Worm (Caenorhabditis elegans) whole organism, young adult: ENCODE data around the gene C30G7.4.

Experiments used
- F22D6.2 ChIP-seq: sonication (generic microtip); optimal IDR thresholded peaks from 2 replicates; lab custom pipeline; 2016; ENCODE audit warnings: mild to moderate bottlenecking, missing genetic modification characterization, missing compliant biosample characterization
- F23B12.7 ChIP-seq: sonication (generic microtip); optimal IDR thresholded peaks from 2 replicates; lab custom pipeline; 2017; ENCODE audit warnings: missing genetic modification characterization, mild to moderate bottlenecking, missing compliant biosample characterization, antibody characterized with exemption, moderate library complexity; ENCODE audit not compliant: insufficient read depth
- F37B4.10 ChIP-seq: fragments of 200-800 bp; sonication (Bioruptor generic); IDR thresholded peaks from 2 replicates; pipeline ENCODE4 v1.3.6; 2022; ENCODE audit warnings: missing genetic modification characterization, missing compliant biosample characterization
- F57A8.1 ChIP-seq: fragments of 200-800 bp; sonication (Bioruptor generic); optimal IDR thresholded peaks from 2 replicates; lab custom pipeline; 2018; ENCODE audit warnings: mild to moderate bottlenecking, missing genetic modification characterization, moderate library complexity, missing compliant biosample characterization
- K12H6.12 ChIP-seq: fragments of 200-800 bp; sonication (Bioruptor generic); optimal IDR thresholded peaks from 2 replicates; lab custom pipeline; 2018; ENCODE audit warnings: mild to moderate bottlenecking, missing genetic modification characterization, missing compliant biosample characterization
- T07F8.4 ChIP-seq: sonication (generic microtip); optimal IDR thresholded peaks from 2 replicates; lab custom pipeline; 2016; ENCODE audit warnings: mild to moderate bottlenecking, missing genetic modification characterization, moderate library complexity, missing compliant biosample characterization
- Y53G8AR.9 ChIP-seq: fragments of 200-800 bp; sonication (Bioruptor generic); conservative IDR thresholded peaks from 2 replicates; pipeline ENCODE4 v1.3.6; 2022; ENCODE audit warnings: missing genetic modification reagents, missing genetic modification characterization, missing compliant biosample characterization
- Y56A3A.18 ChIP-seq: fragments of 200-800 bp; sonication (Bioruptor generic); IDR thresholded peaks from 2 replicates; pipeline ENCODE4 v1.3.6; 2022; ENCODE audit warnings: missing genetic modification reagents, missing genetic modification characterization, missing compliant biosample characterization
- Y79H2A.3 ChIP-seq: fragments of 200-800 bp; sonication (Bioruptor generic); conservative IDR thresholded peaks from 2 replicates; pipeline ENCODE4 v1.3.6; 2022; ENCODE audit warnings: missing genetic modification reagents, missing genetic modification characterization, missing compliant biosample characterization
- Y95B8A.8 ChIP-seq: fragments of 200-800 bp; sonication (Bioruptor generic); IDR thresholded peaks from 2 replicates; pipeline ENCODE4 v1.3.6; 2022; ENCODE audit warnings: missing genetic modification reagents, missing genetic modification characterization, missing compliant biosample characterization
- atf-7 ChIP-seq: sonication (generic microtip); optimal IDR thresholded peaks from 2 replicates; lab custom pipeline; 2017; ENCODE audit warnings: mild to moderate bottlenecking, missing genetic modification characterization, missing compliant biosample characterization
- attf-5 ChIP-seq: fragments of 200-800 bp; sonication (Bioruptor generic); optimal IDR thresholded peaks from 2 replicates; lab custom pipeline; 2018; ENCODE audit warnings: mild to moderate bottlenecking, missing genetic modification characterization, missing compliant biosample characterization
- cebp-1 ChIP-seq, 2 experiments: fragments of 200-800 bp in 1 of 2; sonication (Bioruptor generic) in 1 of 2; sonication (generic microtip) in 1 of 2; IDR thresholded peaks in 1 of 2; optimal IDR thresholded peaks in 1 of 2; 2 replicates each; pipeline versions ENCODE4 v1.3.6 to Lab custom; 2017 to 2022; ENCODE audit warnings: missing compliant biosample characterization in 2 of 2, missing genetic modification characterization in 2 of 2, mild to moderate bottlenecking in 1 of 2, missing genetic modification reagents in 1 of 2, moderate library complexity in 1 of 2
- ceh-79 ChIP-seq: sonication (generic microtip); optimal IDR thresholded peaks from 2 replicates; lab custom pipeline; 2017; ENCODE audit warnings: mild to moderate bottlenecking, missing genetic modification characterization, missing compliant biosample characterization
- chd-7 ChIP-seq: sonication (generic microtip); optimal IDR thresholded peaks from 2 replicates; lab custom pipeline; 2016; ENCODE audit warnings: mild to moderate bottlenecking, missing genetic modification characterization, moderate library complexity, missing compliant biosample characterization
- die-1 ChIP-seq: sonication (generic microtip); optimal IDR thresholded peaks from 2 replicates; lab custom pipeline; 2016; ENCODE audit warnings: missing genotype, mild to moderate bottlenecking, missing genetic modification characterization, missing compliant biosample characterization
- egl-18 ChIP-seq: fragments of 200-800 bp; sonication (Bioruptor generic); IDR thresholded peaks from 2 replicates; pipeline ENCODE4 v1.3.6; 2022; ENCODE audit warnings: missing genetic modification reagents, missing genetic modification characterization, missing compliant biosample characterization
- gei-17 ChIP-seq: fragments of 200-800 bp; sonication (Bioruptor generic); optimal IDR thresholded peaks from 2 replicates; lab custom pipeline; 2018; ENCODE audit warnings: mild to moderate bottlenecking, missing genetic modification characterization, missing compliant biosample characterization
- hlh-12 ChIP-seq: sonication (generic microtip); optimal IDR thresholded peaks from 2 replicates; lab custom pipeline; 2016; ENCODE audit warnings: missing genetic modification characterization, missing compliant biosample characterization
- hlh-26 ChIP-seq: fragments of 200-800 bp; sonication (Bioruptor generic); conservative IDR thresholded peaks from 2 replicates; pipeline ENCODE4 v1.3.6; 2022; ENCODE audit warnings: missing genetic modification reagents, missing genetic modification characterization, missing compliant biosample characterization
- hmg-1.2 ChIP-seq: fragments of 200-800 bp; sonication (Bioruptor generic); IDR thresholded peaks from 2 replicates; pipeline ENCODE4 v1.3.6; 2022; ENCODE audit warnings: missing genetic modification reagents, missing genetic modification characterization, missing compliant biosample characterization
- let-526 ChIP-seq: fragments of 200-800 bp; sonication (Bioruptor generic); IDR thresholded peaks from 2 replicates; pipeline ENCODE4 v1.3.6; 2022; ENCODE audit warnings: missing genetic modification reagents, missing genetic modification characterization, missing compliant biosample characterization
- lin-26 ChIP-seq: fragments of 200-800 bp; sonication (Bioruptor generic); IDR thresholded peaks from 2 replicates; pipeline ENCODE4 v1.3.6; 2022; ENCODE audit warnings: missing genetic modification reagents, missing genetic modification characterization, missing compliant biosample characterization
- lin-40 ChIP-seq: sonication (generic microtip); optimal IDR thresholded peaks from 2 replicates; lab custom pipeline; 2016; ENCODE audit warnings: missing genetic modification characterization, mild to moderate bottlenecking, missing compliant biosample characterization, missing genotype, missing genetic modification reagents
- madf-10 ChIP-seq: sonication (generic microtip); optimal IDR thresholded peaks from 2 replicates; lab custom pipeline; 2016; ENCODE audit warnings: mild to moderate bottlenecking, missing genetic modification characterization, missing compliant biosample characterization
- mcd-1 ChIP-seq: fragments of 200-800 bp; sonication (Bioruptor generic); IDR thresholded peaks from 2 replicates; pipeline ENCODE4 v1.3.6; 2022; ENCODE audit warnings: missing genetic modification reagents, missing genetic modification characterization, missing compliant biosample characterization
- mel-28 ChIP-seq: sonication (generic microtip); optimal IDR thresholded peaks from 2 replicates; lab custom pipeline; 2016; ENCODE audit warnings: borderline replicate concordance, mild to moderate bottlenecking, missing genetic modification characterization, missing compliant biosample characterization
- nfyb-1 ChIP-seq: fragments of 200-800 bp; sonication (Bioruptor generic); IDR thresholded peaks from 2 replicates; pipeline ENCODE4 v1.3.6; 2022; ENCODE audit warnings: missing genetic modification reagents, missing genetic modification characterization, missing compliant biosample characterization
- nhr-179 ChIP-seq: sonication (generic microtip); optimal IDR thresholded peaks from 2 replicates; lab custom pipeline; 2016; ENCODE audit warnings: mild to moderate bottlenecking, missing genetic modification characterization, missing compliant biosample characterization
- pbrm-1 ChIP-seq: fragments of 200-800 bp; sonication (Bioruptor generic); IDR thresholded peaks from 2 replicates; pipeline ENCODE4 v1.3.6; 2022; ENCODE audit warnings: missing genetic modification reagents, missing genetic modification characterization, missing compliant biosample characterization
- rec-8 ChIP-seq, 2 experiments: sonication (generic microtip); optimal IDR thresholded peaks; 2 replicates each; lab custom pipeline; 2016; ENCODE audit warnings: mild to moderate bottlenecking in 2 of 2, missing genetic modification characterization in 2 of 2, missing genetic modification reagents in 2 of 2, missing genotype in 2 of 2, missing biosample characterization in 1 of 2, missing compliant biosample characterization in 1 of 2, moderate library complexity in 1 of 2
- snpc-3.4 ChIP-seq: sonication (generic microtip); optimal IDR thresholded peaks from 2 replicates; lab custom pipeline; 2017; ENCODE audit warnings: missing genetic modification characterization, mild to moderate bottlenecking, missing compliant biosample characterization, antibody characterized with exemption, moderate library complexity, missing genotype, missing genetic modification reagents
- sptf-2 ChIP-seq: fragments of 200-800 bp; sonication (Bioruptor generic); optimal IDR thresholded peaks from 2 replicates; lab custom pipeline; 2018; ENCODE audit warnings: mild to moderate bottlenecking, missing genetic modification characterization, missing compliant biosample characterization
- tbx-9 ChIP-seq: sonication (generic microtip); optimal IDR thresholded peaks from 2 replicates; lab custom pipeline; 2016; ENCODE audit warnings: borderline replicate concordance, missing genetic modification characterization, inconsistent platforms, missing compliant biosample characterization
- xnd-1 ChIP-seq: sonication (generic microtip); optimal IDR thresholded peaks from 2 replicates; lab custom pipeline; 2016; ENCODE audit warnings: missing genotype, missing genetic modification reagents, missing genetic modification characterization, missing compliant biosample characterization
- ztf-28 ChIP-seq: fragments of 200-800 bp; sonication (Bioruptor generic); IDR thresholded peaks from 2 replicates; pipeline ENCODE4 v1.3.6; 2022; ENCODE audit warnings: missing genetic modification reagents, missing genetic modification characterization, missing compliant biosample characterization
- ztf-3 ChIP-seq: fragments of 200-800 bp; sonication (Bioruptor generic); optimal IDR thresholded peaks from 2 replicates; lab custom pipeline; 2018; ENCODE audit warnings: mild to moderate bottlenecking, missing genetic modification characterization, missing compliant biosample characterization

C30G7.4 gene

ce11 chrV:14928248-14928647 is 18.7 kb downstream of the C30G7.4 start, which contains the start of gene srg-55:
srg-55 (minus strand) TSS chrV:14928348.
- TF ChIP-seq T07F8.4 (no peak), sptf-2 (no peak), hlh-26 (GFP tag; lab: Robert Waterston, UW) (no peak), Y56A3A.18 (no peak), Y95B8A.8 (GFP tag; lab: Robert Waterston, UW) (no peak), K12H6.12 (tag; lab: Kevin White, UChicago) (no peak), ztf-3 (no peak), hlh-12 (no peak), tbx-9 (tag; lab: Kevin White, UChicago) (no peak), gei-17 (GFP tag; lab: Kevin White, UChicago) (no peak)

DNA sequence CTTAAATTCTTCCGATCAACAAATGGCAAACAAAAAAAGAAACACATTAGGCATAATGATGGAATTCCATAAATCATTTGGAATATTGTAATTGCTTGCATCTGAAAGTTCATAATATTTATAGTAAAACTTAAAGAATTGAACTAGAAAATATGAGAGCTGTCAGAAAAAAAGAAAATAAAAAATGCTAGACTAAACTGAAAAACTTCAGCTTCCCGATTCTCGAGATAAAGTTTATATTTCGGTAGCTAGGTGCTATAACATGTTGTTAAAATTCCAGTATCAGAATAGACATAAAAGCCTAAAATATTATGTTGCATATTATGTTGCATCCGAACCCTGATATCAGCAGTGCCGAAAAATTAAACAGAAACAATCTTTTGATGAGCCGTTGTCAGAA is 22.8 kb downstream of the C30G7.4 start, which contains the start of gene srg-54:
srg-54 (minus strand) TSS at position 101 of the 400 bp plus-strand sequence.
- TF ChIP-seq lin-40 (tag; lab: Kevin White, UChicago) (no peak), ztf-3 (no peak), lin-26 (no peak), attf-5 (GFP tag; lab: Kevin White, UChicago) (no peak), mel-28 (no peak), nfyb-1 (GFP tag; lab: Robert Waterston, UW) (no peak), chd-7 (tag; lab: Kevin White, UChicago) (no peak), F23B12.7 (no peak), atf-7 (tag; lab: Kevin White, UChicago) (no peak), madf-10 (no peak), hlh-26 (GFP tag; lab: Robert Waterston, UW) (no peak), rec-8 (tag; optimal IDR thresholded peaks at IDR 0.05; lab: Kevin White, UChicago) (no peak), xnd-1 (tag; lab: Kevin White, UChicago) (no peak), Y79H2A.3 (GFP tag; lab: Robert Waterston, UW) (no peak), die-1 (tag; lab: Kevin White, UChicago) (no peak), hmg-1.2 (GFP tag; lab: Robert Waterston, UW) (no peak)

- TF ChIP-seq F22D6.2 (no peak), egl-18 (GFP tag; lab: Robert Waterston, UW) (no peak), nhr-179 (no peak), Y79H2A.3 (GFP tag; lab: Robert Waterston, UW) (no peak), ztf-28 (GFP tag; lab: Robert Waterston, UW) (no peak)
These were observed 25.4 kb downstream of the C30G7.4 start, which contains the start of gene zmp-4 for ce11 chrV:14921509-14921908. zmp-4 (minus strand) TSS chrV:14921609.

ce11 chrV:14915599-14915998 is 31.3 kb downstream of the C30G7.4 start, which contains the start of gene H12D21.11:
H12D21.11 (plus strand) TSS chrV:14915899.
- TF ChIP-seq ceh-79 (tag; lab: Kevin White, UChicago) = no peak
- TF ChIP-seq ztf-28 (GFP tag; lab: Robert Waterston, UW) = no peak
- no peak for TF ChIP-seq snpc-3.4 (tag; lab: Kevin White, UChicago)
- TF ChIP-seq atf-7 (tag; lab: Kevin White, UChicago) = no peak
- no peak for TF ChIP-seq mcd-1 (GFP tag; lab: Robert Waterston, UW)
- no peak for TF ChIP-seq die-1 (tag; lab: Kevin White, UChicago)
- TF ChIP-seq Y79H2A.3 (GFP tag; lab: Robert Waterston, UW) = no peak
- no peak for TF ChIP-seq Y95B8A.8 (GFP tag; lab: Robert Waterston, UW)
- no peak for TF ChIP-seq Y53G8AR.9 (GFP tag; lab: Robert Waterston, UW)
- no peak for TF ChIP-seq cebp-1 (GFP tag; IDR thresholded peaks at IDR 0.05; lab: Robert Waterston, UW)
- no peak for TF ChIP-seq cebp-1 (tag; optimal IDR thresholded peaks at IDR 0.05; lab: Kevin White, UChicago)
- no peak for TF ChIP-seq F37B4.10 (GFP tag; lab: Robert Waterston, UW)
- no peak for TF ChIP-seq let-526 (GFP tag; lab: Robert Waterston, UW)
- no peak for TF ChIP-seq madf-10
- TF ChIP-seq F57A8.1 (GFP tag; lab: Kevin White, UChicago) = no peak
- TF ChIP-seq pbrm-1 (GFP tag; lab: Robert Waterston, UW) = no peak
- TF ChIP-seq, all 124 proteins: peak for 0
